Worm (Caenorhabditis elegans) whole organism, L1 larva: ENCODE measurements around the gene mlp-1.

ENCODE experiments used
- egl-27 ChIP-seq, 2 experiments: fragments of 150-350 bp in 1 of 2; sonication (generic microtip); optimal IDR thresholded peaks; 3 replicates each; lab custom pipeline; 2017 to 2018; ENCODE audit warnings: missing biosample characterization in 2 of 2, missing genetic modification characterization in 2 of 2, missing genetic modification reagents in 2 of 2
- elt-3 ChIP-seq, 6 experiments: fragments of 150-350 bp in 1 of 6; sonication (generic microtip); optimal IDR thresholded peaks; 2 replicates each; lab custom pipeline; 2017 to 2018; ENCODE audit warnings: missing biosample characterization in 6 of 6, missing genetic modification characterization in 6 of 6, inconsistent platforms in 1 of 6
- hlh-4 ChIP-seq: sonication (generic microtip); optimal IDR thresholded peaks from 2 replicates; lab custom pipeline; 2016; ENCODE audit warnings: mild to moderate bottlenecking, missing genetic modification characterization, missing compliant biosample characterization
- lsy-2 ChIP-seq, 2 experiments: fragments of 150-350 bp; optimal IDR thresholded peaks; 2 replicates each; lab custom pipeline; 2014; ENCODE audit warnings: missing biosample characterization in 2 of 2, missing genetic modification characterization in 2 of 2
- nhr-12 ChIP-seq: sonication (generic microtip); optimal IDR thresholded peaks from 2 replicates; lab custom pipeline; 2017; ENCODE audit warnings: missing biosample characterization, missing genetic modification characterization
- nhr-237 ChIP-seq: fragments of 150-350 bp; optimal IDR thresholded peaks from 2 replicates; lab custom pipeline; 2014; ENCODE audit warnings: missing biosample characterization, missing genetic modification characterization
- pqm-1 ChIP-seq: sonication (generic microtip); optimal IDR thresholded peaks from 3 replicates; lab custom pipeline; 2017; ENCODE audit warnings: missing biosample characterization, missing genetic modification characterization
- skn-1 ChIP-seq: fragments of 150-350 bp; optimal IDR thresholded peaks from 2 replicates; lab custom pipeline; 2014; ENCODE audit warnings: missing biosample characterization, missing genetic modification characterization

- TF ChIP-seq nhr-237 (tag; lab: Kevin White, UChicago) (no peak), skn-1 (no peak), egl-27 (tag; optimal IDR thresholded peaks at IDR 0.05; lab: Kevin White, UChicago) (no peak), elt-3 (tag; optimal IDR thresholded peaks at IDR 0.05; lab: Kevin White, UChicago) (no peak), pqm-1 (tag; lab: Kevin White, UChicago) (no peak), nhr-12 (tag; lab: Kevin White, UChicago) (no peak), hlh-4 (tag; lab: Kevin White, UChicago) (no peak), lsy-2 (tag; optimal IDR thresholded peaks at IDR 0.05; lab: Kevin White, UChicago) (peak; percentile 34 to 52)
Measured at ce11 chrIII:5951589-5952378, 23.1 kb downstream of the mlp-1 start.
